Worm (Caenorhabditis elegans) whole organism, L1 larva: ENCODE results near the gene C49F5.7.

ENCODE experiments used
- ama-1 ChIP-seq: fragments of 150-350 bp; optimal IDR thresholded peaks from 2 replicates; lab custom pipeline; 2014
- fkh-10 ChIP-seq: sonication (generic microtip); optimal IDR thresholded peaks from 2 replicates; lab custom pipeline; 2017; ENCODE audit warnings: missing biosample characterization, missing genetic modification reagents, missing genetic modification characterization
- fos-1 ChIP-seq: fragments of 150-350 bp; optimal IDR thresholded peaks from 2 replicates; lab custom pipeline; 2014; ENCODE audit warnings: missing biosample characterization, missing genetic modification characterization
- mep-1 ChIP-seq: fragments of 150-350 bp; optimal IDR thresholded peaks from 2 replicates; lab custom pipeline; 2014; ENCODE audit warnings: missing biosample characterization, missing genetic modification characterization
- nhr-11 ChIP-seq: fragments of 150-350 bp; optimal IDR thresholded peaks from 2 replicates; lab custom pipeline; 2014; ENCODE audit warnings: missing biosample characterization, missing genetic modification characterization
- nhr-19 ChIP-seq: fragments of 200-800 bp; sonication (Bioruptor generic); conservative IDR thresholded peaks from 2 replicates; pipeline ENCODE4 v1.3.6; 2022; ENCODE audit warnings: missing genetic modification characterization, missing compliant biosample characterization
- unc-62 ChIP-seq: fragments of 150-350 bp; optimal IDR thresholded peaks from 2 replicates; lab custom pipeline; 2014; ENCODE audit warnings: missing biosample characterization, missing genetic modification reagents, missing genetic modification characterization
- unc-86 ChIP-seq: sonication (generic microtip); optimal IDR thresholded peaks from 2 replicates; lab custom pipeline; 2016; ENCODE audit warnings: missing genetic modification characterization, missing compliant biosample characterization

DNA sequence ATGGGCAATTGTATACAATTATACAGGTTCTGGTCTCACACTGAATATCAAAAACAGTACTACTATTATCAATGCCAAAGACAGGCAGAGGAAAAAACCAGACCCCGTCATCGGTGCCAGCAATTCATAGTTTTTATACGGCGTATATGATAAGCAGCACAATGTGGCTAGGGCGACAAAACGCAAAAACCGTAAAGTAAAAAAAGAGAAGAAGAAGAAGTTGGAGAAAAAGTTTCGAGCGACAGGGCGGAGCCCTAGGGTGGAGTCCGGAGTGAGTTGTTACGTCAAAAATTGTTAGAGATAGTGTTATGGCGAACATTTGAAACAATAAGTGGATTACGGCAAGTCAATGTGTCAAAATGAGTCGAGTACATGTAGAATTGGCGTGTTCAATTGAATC is 7.0 kb downstream of the C49F5.7 start:
- TF ChIP-seq unc-62 (GFP tag; lab: Kevin White, UChicago) (no peak), unc-86 (tag; lab: Kevin White, UChicago) (no peak), mep-1 (tag; lab: Kevin White, UChicago) (no peak), ama-1 (lab: Kevin White, UChicago) (no peak), nhr-11 (no peak), fkh-10 (GFP tag; lab: Kevin White, UChicago) (no peak), nhr-19 (no peak), fos-1 (tag; lab: Kevin White, UChicago) (no peak)
